Worm (Caenorhabditis elegans) whole organism, L2 larva: ENCODE measurements around the gene F08G2.7.
"Not testable (repeated sequence)": the region's sequence is repeated elsewhere in the genome, so short reads cannot be mapped to it uniquely, and the experiment has no call there.

Experiments used
- C34F6.9 ChIP-seq: fragments of 150-350 bp; optimal IDR thresholded peaks from 2 replicates; lab custom pipeline; 2014; ENCODE audit warnings: missing biosample characterization, missing genetic modification characterization
- F13H6.1 ChIP-seq: sonication (generic microtip); optimal IDR thresholded peaks from 2 replicates; lab custom pipeline; 2016; ENCODE audit warnings: missing genetic modification characterization, missing compliant biosample characterization
- R02D3.7 ChIP-seq: fragments of 150-350 bp; optimal IDR thresholded peaks from 2 replicates; lab custom pipeline; 2014; ENCODE audit warnings: missing biosample characterization, missing genetic modification characterization
- Y55F3AM.14 ChIP-seq: fragments of 200-800 bp; sonication (Bioruptor generic); optimal IDR thresholded peaks from 2 replicates; lab custom pipeline; 2018; ENCODE audit warnings: mild to moderate bottlenecking, missing genetic modification characterization, missing compliant biosample characterization
- alr-1 ChIP-seq: fragments of 150-350 bp; optimal IDR thresholded peaks from 2 replicates; lab custom pipeline; 2014; ENCODE audit warnings: missing biosample characterization, missing genetic modification characterization
- aly-2 ChIP-seq: fragments of 150-350 bp; optimal IDR thresholded peaks from 2 replicates; lab custom pipeline; 2014; ENCODE audit warnings: missing biosample characterization, missing genetic modification characterization
- ama-1 ChIP-seq: fragments of 150-350 bp; optimal IDR thresholded peaks from 2 replicates; lab custom pipeline; 2018; ENCODE audit warnings: inconsistent platforms
- blmp-1 ChIP-seq: sonication (generic microtip); optimal IDR thresholded peaks from 2 replicates; lab custom pipeline; 2017; ENCODE audit warnings: missing genetic modification characterization, mild to moderate bottlenecking, missing compliant biosample characterization, antibody characterized with exemption, moderate library complexity; ENCODE audit not compliant: insufficient read depth
- ceh-16 ChIP-seq: fragments of 150-350 bp; optimal IDR thresholded peaks from 2 replicates; lab custom pipeline; 2014; ENCODE audit warnings: missing biosample characterization, missing genetic modification characterization
- crh-2 ChIP-seq: sonication (generic microtip); optimal IDR thresholded peaks from 2 replicates; lab custom pipeline; 2017; ENCODE audit warnings: missing biosample characterization, missing genetic modification characterization
- dmd-4 ChIP-seq: sonication (generic microtip); optimal IDR thresholded peaks from 2 replicates; lab custom pipeline; 2017; ENCODE audit warnings: missing biosample characterization, missing genetic modification characterization
- elt-1 ChIP-seq: fragments of 150-350 bp; optimal IDR thresholded peaks from 2 replicates; lab custom pipeline; 2014; ENCODE audit warnings: missing biosample characterization, missing genetic modification characterization
- elt-3 ChIP-seq: sonication (generic microtip); optimal IDR thresholded peaks from 2 replicates; lab custom pipeline; 2017; ENCODE audit warnings: missing biosample characterization, missing genetic modification characterization
- fos-1 ChIP-seq: fragments of 150-350 bp; optimal IDR thresholded peaks from 2 replicates; lab custom pipeline; 2014; ENCODE audit warnings: missing biosample characterization, missing genetic modification characterization
- gmeb-1 ChIP-seq: fragments of 150-350 bp; optimal IDR thresholded peaks from 2 replicates; lab custom pipeline; 2014; ENCODE audit warnings: missing biosample characterization, missing genetic modification characterization
- lin-11 ChIP-seq: fragments of 150-350 bp; sonication (generic microtip); optimal IDR thresholded peaks from 2 replicates; lab custom pipeline; 2014; ENCODE audit warnings: missing biosample characterization, missing genetic modification characterization, inconsistent platforms, mixed read lengths
- lin-13 ChIP-seq: fragments of 150-350 bp; optimal IDR thresholded peaks from 2 replicates; lab custom pipeline; 2014; ENCODE audit warnings: missing biosample characterization, missing genetic modification reagents, missing genetic modification characterization
- lin-39 ChIP-seq: fragments of 150-350 bp; optimal IDR thresholded peaks from 2 replicates; lab custom pipeline; 2014; ENCODE audit warnings: missing biosample characterization, missing genetic modification reagents, missing genetic modification characterization
- lsy-2 ChIP-seq, 2 experiments: fragments of 150-350 bp in 1 of 2; sonication (generic microtip) in 1 of 2; optimal IDR thresholded peaks; 2 replicates each; lab custom pipeline; 2014 to 2017; ENCODE audit warnings: missing biosample characterization in 2 of 2, missing genetic modification characterization in 2 of 2
- mdl-1 ChIP-seq, 2 experiments: fragments of 150-350 bp in 1 of 2; sonication (generic microtip) in 1 of 2; optimal IDR thresholded peaks; 2 replicates each; lab custom pipeline; 2017; ENCODE audit warnings: missing biosample characterization in 2 of 2, missing genetic modification characterization in 2 of 2
- nhr-10 ChIP-seq: sonication (generic microtip); optimal IDR thresholded peaks from 2 replicates; lab custom pipeline; 2017; ENCODE audit warnings: missing biosample characterization, missing genetic modification characterization
- nhr-21 ChIP-seq: fragments of 150-350 bp; optimal IDR thresholded peaks from 2 replicates; lab custom pipeline; 2014; ENCODE audit warnings: missing biosample characterization, missing genetic modification characterization
- nhr-25 ChIP-seq: fragments of 150-350 bp; sonication (generic microtip); optimal IDR thresholded peaks from 3 replicates; lab custom pipeline; 2014; ENCODE audit warnings: missing biosample characterization, missing genetic modification characterization
- sem-4 ChIP-seq: fragments of 150-350 bp; optimal IDR thresholded peaks from 2 replicates; lab custom pipeline; 2014; ENCODE audit warnings: missing biosample characterization, missing genetic modification reagents, missing genetic modification characterization
- skn-1 ChIP-seq: sonication (generic microtip); optimal IDR thresholded peaks from 2 replicates; lab custom pipeline; 2017; ENCODE audit warnings: missing biosample characterization, missing genetic modification characterization
- sma-3 ChIP-seq: sonication (generic microtip); optimal IDR thresholded peaks from 2 replicates; lab custom pipeline; 2016; ENCODE audit warnings: missing genetic modification reagents, missing genetic modification characterization, missing compliant biosample characterization
- sma-9 ChIP-seq, 2 experiments: fragments of 150-350 bp in 1 of 2; sonication (generic microtip) in 1 of 2; optimal IDR thresholded peaks; 2 replicates each; lab custom pipeline; 2014 to 2016; ENCODE audit warnings: missing genetic modification characterization in 2 of 2, mild to moderate bottlenecking in 1 of 2, missing biosample characterization in 1 of 2, missing compliant biosample characterization in 1 of 2, missing genetic modification reagents in 1 of 2, moderate library complexity in 1 of 2
- snpc-4 ChIP-seq: fragments of 150-350 bp; optimal IDR thresholded peaks from 2 replicates; lab custom pipeline; 2014; ENCODE audit warnings: missing biosample characterization, missing genetic modification characterization
- unc-62 ChIP-seq: fragments of 150-350 bp; optimal IDR thresholded peaks from 2 replicates; lab custom pipeline; 2014; ENCODE audit warnings: missing biosample characterization, missing genetic modification reagents, missing genetic modification characterization
- ztf-11 ChIP-seq: sonication (generic microtip); optimal IDR thresholded peaks from 2 replicates; lab custom pipeline; 2017; ENCODE audit warnings: missing biosample characterization, missing genetic modification characterization

Gene F08G2.7

ce11 chrII:13829123-13829996 lies 11.6 kb downstream of the F08G2.7 start:
- peak; percentile 49 for TF ChIP-seq fos-1 (tag; lab: Kevin White, UChicago)
- peak; percentile 1 for TF ChIP-seq nhr-25 (tag; lab: Kevin White, UChicago)
- peak; percentile 30 for TF ChIP-seq sma-9 (GFP tag; optimal IDR thresholded peaks at IDR 0.05; lab: Kevin White, UChicago)
- TF ChIP-seq sma-9 (tag; optimal IDR thresholded peaks at IDR 0.05; lab: Kevin White, UChicago): not testable (repeated sequence)
- TF ChIP-seq nhr-10 (tag; lab: Kevin White, UChicago): peak; percentile 41
- TF ChIP-seq ceh-16 (tag; lab: Kevin White, UChicago): peak; percentile 3
- TF ChIP-seq lin-13 (GFP tag; lab: Kevin White, UChicago): peak; percentile 40
- TF ChIP-seq Y55F3AM.14 (GFP tag; lab: Kevin White, UChicago): peak; percentile 28
- peak; percentile 94 for TF ChIP-seq snpc-4 (tag; lab: Kevin White, UChicago)
- TF ChIP-seq ama-1 (lab: Kevin White, UChicago): peak; percentile 86
- TF ChIP-seq mdl-1 (tag; optimal IDR thresholded peaks at IDR 0.05; lab: Kevin White, UChicago): peak in 1 of 2 experiments; percentile 18
- peak; percentile 15 for TF ChIP-seq gmeb-1 (tag; lab: Kevin White, UChicago)
- peak; percentile 66 for TF ChIP-seq nhr-21
- peak; percentile 42 for TF ChIP-seq crh-2 (tag; lab: Kevin White, UChicago)
- TF ChIP-seq sma-3 (GFP tag; lab: Kevin White, UChicago): peak; percentile 80
- TF ChIP-seq lsy-2 (tag; optimal IDR thresholded peaks at IDR 0.05; lab: Kevin White, UChicago): peak; percentile 6 to 22
- TF ChIP-seq F13H6.1 (tag; lab: Kevin White, UChicago): peak; percentile 51
- peak; percentile 72 for TF ChIP-seq C34F6.9

DNA sequence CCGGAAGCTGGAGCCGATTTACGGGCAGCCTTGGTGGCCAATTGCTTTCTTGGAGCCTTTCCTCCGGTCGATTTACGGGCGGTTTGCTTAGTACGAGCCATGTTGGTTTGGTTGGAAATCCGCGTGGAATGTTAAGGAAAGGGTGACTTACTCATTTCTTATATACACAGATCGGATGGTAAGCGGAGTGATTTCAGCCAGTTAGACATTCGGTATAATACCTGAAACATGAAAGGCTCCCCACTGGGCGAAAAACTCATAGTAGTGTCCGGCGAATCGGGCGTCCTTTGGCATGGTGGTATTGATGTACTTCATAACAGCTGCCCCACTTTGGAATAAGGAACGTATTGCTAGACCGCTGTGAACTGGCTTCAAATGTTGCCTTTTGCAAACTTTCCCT lies 12.4 kb downstream of the F08G2.7 start, which contains the start of gene his-42:
Gene his-42, minus strand, starts transcription at position 101 of the 400 bp plus-strand sequence.
- no peak for TF ChIP-seq elt-3
- TF ChIP-seq elt-1: no peak
- no peak for TF ChIP-seq sma-3 (GFP tag; lab: Kevin White, UChicago)
- no peak for TF ChIP-seq unc-62
- no peak for TF ChIP-seq fos-1 (tag; lab: Kevin White, UChicago)
- TF ChIP-seq Y55F3AM.14 (GFP tag; lab: Kevin White, UChicago): no peak
- no peak for TF ChIP-seq dmd-4 (tag; lab: Kevin White, UChicago)
- no peak for TF ChIP-seq lsy-2 (tag; optimal IDR thresholded peaks at IDR 0.05; lab: Kevin White, UChicago)
- no peak for TF ChIP-seq sem-4 (tag; lab: Kevin White, UChicago)
- TF ChIP-seq C34F6.9: no peak
- TF ChIP-seq mdl-1 (tag; optimal IDR thresholded peaks at IDR 0.05; lab: Kevin White, UChicago): no peak
- no peak for TF ChIP-seq alr-1 (tag; lab: Kevin White, UChicago)
- no peak for TF ChIP-seq sma-9 (GFP tag; optimal IDR thresholded peaks at IDR 0.05; lab: Kevin White, UChicago)
- TF ChIP-seq sma-9 (tag; optimal IDR thresholded peaks at IDR 0.05; lab: Kevin White, UChicago): no peak
- TF ChIP-seq nhr-10 (tag; lab: Kevin White, UChicago): no peak

ce11 chrII:13818043-13818442 lies 22.9 kb downstream of the F08G2.7 start, which contains the start of gene his-16:
Gene his-16, minus strand, starts transcription at chrII:13818143.
- TF ChIP-seq F13H6.1 (tag; lab: Kevin White, UChicago); aly-2; blmp-1 (tag; lab: Kevin White, UChicago): not testable (repeated sequence)

DNA sequence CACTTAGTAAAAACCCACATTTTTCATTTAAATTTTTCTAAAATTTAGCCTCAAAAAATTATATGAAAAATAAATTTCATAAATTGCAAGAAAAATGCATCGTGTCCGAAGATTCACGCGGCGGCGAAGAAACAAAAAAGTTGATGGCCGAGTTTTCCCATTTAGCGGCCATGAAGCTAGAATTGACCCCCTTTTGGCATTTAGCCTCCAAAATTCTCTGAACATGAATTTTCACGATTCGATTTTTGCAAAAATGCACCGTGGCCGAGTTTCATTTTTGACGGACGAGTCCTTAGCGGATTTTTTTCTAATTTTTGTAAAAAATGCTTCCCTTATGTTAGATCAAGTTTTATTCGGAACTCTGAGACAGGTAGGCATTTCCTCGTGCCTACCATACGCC lies 25.4 kb downstream of the F08G2.7 start:
- TF ChIP-seq ztf-11 (tag; lab: Kevin White, UChicago) (no peak), lin-11 (no peak), sem-4 (tag; lab: Kevin White, UChicago) (no peak), alr-1 (tag; lab: Kevin White, UChicago) (no peak), skn-1 (tag; lab: Kevin White, UChicago) (no peak), elt-3 (no peak), ceh-16 (tag; lab: Kevin White, UChicago) (no peak), lsy-2 (tag; optimal IDR thresholded peaks at IDR 0.05; lab: Kevin White, UChicago) (no peak), lin-39 (tag; lab: Kevin White, UChicago) (no peak), nhr-21 (no peak), aly-2 (no peak), C34F6.9 (no peak), R02D3.7 (tag; lab: Kevin White, UChicago) (no peak), blmp-1 (tag; lab: Kevin White, UChicago) (no peak)
